Worm (Caenorhabditis elegans) whole organism, L1 larva: Measurements from ENCODE around the gene srw-7.

ENCODE experiments used
- C04F5.9 ChIP-seq: sonication (generic microtip); optimal IDR thresholded peaks from 2 replicates; lab custom pipeline; 2016; ENCODE audit warnings: missing genetic modification characterization, missing compliant biosample characterization
- C34B4.2 ChIP-seq: sonication (generic microtip); optimal IDR thresholded peaks from 2 replicates; lab custom pipeline; 2017; ENCODE audit warnings: mild to moderate bottlenecking, missing genetic modification characterization, missing compliant biosample characterization
- alr-1 ChIP-seq: fragments of 200-800 bp; sonication (Bioruptor generic); optimal IDR thresholded peaks from 2 replicates; lab custom pipeline; 2018; ENCODE audit warnings: borderline replicate concordance, mild to moderate bottlenecking, missing genetic modification characterization, missing compliant biosample characterization
- blmp-1 ChIP-seq: fragments of 150-350 bp; optimal IDR thresholded peaks from 2 replicates; lab custom pipeline; 2014; ENCODE audit warnings: missing biosample characterization, missing genetic modification characterization
- ceh-8 ChIP-seq: fragments of 200-800 bp; sonication (Bioruptor generic); optimal IDR thresholded peaks from 2 replicates; lab custom pipeline; 2018; ENCODE audit warnings: mild to moderate bottlenecking, missing genetic modification characterization, moderate library complexity, missing compliant biosample characterization
- ceh-82 ChIP-seq, 3 experiments: fragments of 150-350 bp in 1 of 3; sonication (generic microtip) in 2 of 3; optimal IDR thresholded peaks; 2 replicates each; lab custom pipeline; 2014 to 2017; ENCODE audit warnings: missing biosample characterization in 3 of 3, missing genetic modification characterization in 3 of 3
- efl-1 ChIP-seq, 4 experiments: fragments of 150-350 bp; optimal IDR thresholded peaks in 3 of 4; peaks in 1 of 4; 1 replicate in 1 of 4; 2 replicates in 3 of 4; lab custom pipeline; 2014; ENCODE audit warnings: missing biosample characterization in 2 of 4, missing genetic modification characterization in 2 of 4, missing genetic modification reagents in 2 of 4
- efl-3 ChIP-seq: fragments of 200-800 bp; sonication (Bioruptor generic); optimal IDR thresholded peaks from 2 replicates; lab custom pipeline; 2018; ENCODE audit warnings: mild to moderate bottlenecking, missing genetic modification characterization, missing compliant biosample characterization
- elt-2 ChIP-seq: sonication (generic microtip); optimal IDR thresholded peaks from 2 replicates; lab custom pipeline; 2016; ENCODE audit warnings: missing genetic modification characterization, mild to moderate bottlenecking, inconsistent platforms, missing compliant biosample characterization, missing genetic modification reagents
- elt-3 ChIP-seq, 6 experiments: fragments of 150-350 bp in 1 of 6; sonication (generic microtip); optimal IDR thresholded peaks; 2 replicates each; lab custom pipeline; 2017 to 2018; ENCODE audit warnings: missing biosample characterization in 6 of 6, missing genetic modification characterization in 6 of 6, inconsistent platforms in 1 of 6
- ets-5 ChIP-seq: fragments of 200-800 bp; sonication (Bioruptor generic); IDR thresholded peaks from 2 replicates; pipeline ENCODE4 v1.3.6; 2022; ENCODE audit warnings: missing genetic modification characterization, missing compliant biosample characterization
- fkh-10 ChIP-seq: sonication (generic microtip); optimal IDR thresholded peaks from 2 replicates; lab custom pipeline; 2017; ENCODE audit warnings: missing biosample characterization, missing genetic modification reagents, missing genetic modification characterization
- fkh-4 ChIP-seq: sonication (generic microtip); optimal IDR thresholded peaks from 2 replicates; lab custom pipeline; 2016; ENCODE audit warnings: missing compliant biosample characterization, missing genetic modification characterization, borderline replicate concordance
- jun-1 ChIP-seq: fragments of 150-350 bp; optimal IDR thresholded peaks from 2 replicates; lab custom pipeline; 2014; ENCODE audit warnings: missing biosample characterization, missing genetic modification reagents, missing genetic modification characterization
- lin-13 ChIP-seq: fragments of 150-350 bp; optimal IDR thresholded peaks from 2 replicates; lab custom pipeline; 2014; ENCODE audit warnings: missing biosample characterization, missing genetic modification reagents, missing genetic modification characterization
- lin-14 ChIP-seq: fragments of 200-800 bp; sonication (Bioruptor generic); optimal IDR thresholded peaks from 2 replicates; lab custom pipeline; 2018; ENCODE audit warnings: mild to moderate bottlenecking, missing genetic modification characterization, moderate library complexity, missing compliant biosample characterization
- lin-35 ChIP-seq, 2 experiments: fragments of 150-350 bp; optimal IDR thresholded peaks; 2 replicates each; lab custom pipeline; 2014; ENCODE audit warnings: missing biosample characterization in 2 of 2, missing genetic modification characterization in 2 of 2, missing genetic modification reagents in 2 of 2
- mdl-1 ChIP-seq, 2 experiments: fragments of 150-350 bp; optimal IDR thresholded peaks; 2 replicates each; lab custom pipeline; 2014 to 2017; ENCODE audit warnings: missing biosample characterization in 2 of 2, missing genetic modification characterization in 2 of 2, inconsistent platforms in 1 of 2
- nhr-20 ChIP-seq: sonication (generic microtip); optimal IDR thresholded peaks from 2 replicates; lab custom pipeline; 2016; ENCODE audit warnings: mild to moderate bottlenecking, missing genetic modification characterization, missing compliant biosample characterization
- nhr-237 ChIP-seq: fragments of 150-350 bp; optimal IDR thresholded peaks from 2 replicates; lab custom pipeline; 2014; ENCODE audit warnings: missing biosample characterization, missing genetic modification characterization
- nhr-28 ChIP-seq: fragments of 150-350 bp; optimal IDR thresholded peaks from 2 replicates; lab custom pipeline; 2014; ENCODE audit warnings: missing biosample characterization, missing genetic modification characterization
- nhr-47 ChIP-seq: sonication (generic microtip); optimal IDR thresholded peaks from 2 replicates; lab custom pipeline; 2016; ENCODE audit warnings: mild to moderate bottlenecking, missing genetic modification characterization, moderate library complexity, missing compliant biosample characterization
- nhr-85 ChIP-seq: sonication (generic microtip); peaks from one replicate; lab custom pipeline; 2016; ENCODE audit warnings: missing genetic modification characterization, inconsistent platforms, missing compliant biosample characterization
- snpc-4 ChIP-seq: fragments of 150-350 bp; optimal IDR thresholded peaks from 2 replicates; lab custom pipeline; 2014; ENCODE audit warnings: missing biosample characterization, missing genetic modification characterization
- snu-23 ChIP-seq: sonication (generic microtip); optimal IDR thresholded peaks from 2 replicates; lab custom pipeline; 2016; ENCODE audit warnings: missing genetic modification characterization, missing compliant biosample characterization
- swsn-7 ChIP-seq: sonication (generic microtip); optimal IDR thresholded peaks from 2 replicates; lab custom pipeline; 2016; ENCODE audit warnings: missing genetic modification characterization, missing compliant biosample characterization
- unc-130 ChIP-seq: fragments of 150-350 bp; optimal IDR thresholded peaks from 2 replicates; lab custom pipeline; 2017; ENCODE audit warnings: missing biosample characterization, missing genetic modification characterization, inconsistent platforms
- unc-98 ChIP-seq: fragments of 200-800 bp; sonication (Bioruptor generic); IDR thresholded peaks from 2 replicates; pipeline ENCODE4 v1.3.6; 2022; ENCODE audit warnings: missing genetic modification characterization, missing compliant biosample characterization

Gene srw-7

DNA sequence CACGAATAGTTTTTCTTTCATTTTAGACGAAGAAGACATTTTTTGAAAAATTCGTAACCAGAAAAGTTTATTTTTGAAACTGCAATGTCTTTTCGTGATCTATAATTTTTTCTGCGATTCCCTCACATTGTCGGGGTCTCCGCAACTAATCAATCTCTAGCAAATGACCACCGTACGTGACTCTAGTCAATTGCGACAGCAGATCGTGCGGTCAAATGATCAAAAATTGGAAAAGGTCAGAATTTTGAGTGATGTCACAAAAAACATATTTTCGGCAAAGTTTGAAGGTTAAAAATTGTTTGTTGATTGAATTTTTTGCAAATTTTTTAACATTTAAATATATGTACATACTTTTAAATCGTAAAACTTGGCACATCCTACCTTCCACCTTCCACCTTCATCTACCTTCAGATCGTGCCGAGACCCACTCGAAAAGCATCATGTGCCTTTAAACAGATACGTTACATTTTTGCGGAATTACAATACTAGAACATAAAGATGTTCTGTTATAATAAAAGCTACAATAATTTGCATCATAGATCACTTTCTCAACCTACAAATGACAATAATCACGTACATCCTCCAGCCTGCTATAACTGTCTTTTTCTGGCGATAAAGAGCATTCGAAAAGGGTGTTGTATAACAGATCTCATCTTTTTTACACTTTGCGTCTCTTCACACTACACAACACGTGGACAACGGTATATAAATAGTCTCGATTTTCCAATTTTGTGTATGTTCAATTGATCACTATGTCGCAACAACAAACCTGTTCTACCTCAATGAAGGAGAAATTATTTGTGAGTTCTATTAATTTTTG is 34.4 kb upstream of the srw-7 start, which contains the start of the genes R08E5.1 and rips-1 (continued):
- no peak for TF ChIP-seq elt-2 (tag; lab: Kevin White, UChicago)

DNA sequence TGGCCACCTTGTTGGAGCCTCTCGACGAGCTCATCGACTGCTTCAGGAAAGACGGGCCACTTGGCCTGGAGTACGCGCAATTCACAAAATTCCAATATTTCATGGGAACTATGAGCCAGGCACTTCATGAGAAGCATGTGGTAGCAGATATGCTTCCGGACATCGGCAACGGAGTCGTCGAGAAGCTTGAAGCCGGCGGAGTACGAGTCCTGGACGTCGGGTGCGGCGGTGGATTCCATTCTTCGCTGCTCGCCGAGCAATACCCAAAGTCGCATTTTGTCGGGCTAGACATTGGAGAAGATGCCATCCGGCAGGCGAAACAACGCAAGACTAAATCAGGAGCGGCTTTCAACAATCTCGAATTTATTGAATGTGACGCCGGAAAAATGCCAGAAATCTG is 32.4 kb upstream of the srw-7 start:
- TF ChIP-seq nhr-28 (tag; lab: Kevin White, UChicago) (no peak), nhr-47 (tag; lab: Kevin White, UChicago) (no peak), jun-1 (no peak), nhr-237 (tag; lab: Kevin White, UChicago) (no peak)

- TF ChIP-seq elt-2 (tag; lab: Kevin White, UChicago) (peak; percentile 14), nhr-20 (tag; lab: Kevin White, UChicago) (no peak), unc-130 (tag; lab: Kevin White, UChicago) (no peak), snu-23 (GFP tag; lab: Kevin White, UChicago) (no peak), lin-35 (GFP tag; optimal IDR thresholded peaks at IDR 0.05; lab: Kevin White, UChicago) (no peak), fkh-10 (no peak), ceh-82 (tag; optimal IDR thresholded peaks at IDR 0.05; lab: Kevin White, UChicago) (no peak)
- TF ChIP-seq, all 84 proteins: peak for 1
These were observed 31.4 kb upstream of the srw-7 start for ce11 chrV:3774653-3775052.

ce11 chrV:3776086-3776589 is 29.9 kb upstream of the srw-7 start, which contains the start of gene cysl-3:
cysl-3 (minus strand) TSS chrV:3776136.
- no peak for TF ChIP-seq efl-3
- no peak for TF ChIP-seq ceh-82 (tag; optimal IDR thresholded peaks at IDR 0.05; lab: Kevin White, UChicago)
- TF ChIP-seq alr-1: no peak
- no peak for TF ChIP-seq ets-5 (GFP tag; lab: Robert Waterston, UW)
- TF ChIP-seq ceh-8 (GFP tag; lab: Kevin White, UChicago): no peak
- TF ChIP-seq unc-98 (GFP tag; lab: Robert Waterston, UW): no peak
- no peak for TF ChIP-seq swsn-7 (tag; lab: Kevin White, UChicago)
- TF ChIP-seq C04F5.9 (tag; lab: Kevin White, UChicago): no peak
- TF ChIP-seq nhr-47 (tag; lab: Kevin White, UChicago): no peak
- TF ChIP-seq, all 84 proteins: peak for 0

DNA sequence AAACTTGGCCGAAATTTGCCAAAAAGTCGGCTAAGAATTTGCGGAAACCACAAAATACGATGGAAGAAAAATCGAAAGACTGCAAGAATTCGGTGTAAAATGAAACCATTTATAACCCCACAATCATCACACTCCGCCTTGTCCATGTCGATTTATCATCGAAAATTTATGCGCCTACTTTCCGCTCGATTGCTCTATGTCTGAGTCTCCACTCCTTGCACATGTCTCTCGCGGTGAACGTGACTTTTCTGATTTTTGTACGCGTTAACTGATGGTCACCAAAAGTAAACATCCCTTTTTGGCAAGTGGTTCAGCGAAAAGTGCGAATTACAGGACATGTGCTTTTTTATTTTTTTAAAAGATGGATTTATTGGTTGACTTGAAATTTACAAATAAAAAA is 29.1 kb upstream of the srw-7 start:
- TF ChIP-seq lin-14: peak; percentile 51
- peak; percentile 69 for TF ChIP-seq nhr-85 (tag; lab: Kevin White, UChicago)
- peak in 1 of 6 experiments; percentile 12 for TF ChIP-seq elt-3 (tag; optimal IDR thresholded peaks at IDR 0.05; lab: Kevin White, UChicago)
- peak in 1 of 2 experiments; percentile 37 for TF ChIP-seq lin-35 (GFP tag; optimal IDR thresholded peaks at IDR 0.05; lab: Kevin White, UChicago)
- peak; percentile 43 for TF ChIP-seq blmp-1 (tag; lab: Kevin White, UChicago)
- peak; percentile 33 for TF ChIP-seq nhr-20 (tag; lab: Kevin White, UChicago)
- TF ChIP-seq snu-23 (GFP tag; lab: Kevin White, UChicago): peak; percentile 32
- TF ChIP-seq snpc-4 (tag; lab: Kevin White, UChicago): no peak
- no peak for TF ChIP-seq fkh-4 (tag; lab: Kevin White, UChicago)
- no peak for TF ChIP-seq efl-1 (optimal IDR thresholded peaks at IDR 0.05; lab: Kevin White, UChicago)
- peak in 1 of 2 experiments; percentile 87 for TF ChIP-seq efl-1 (GFP tag; optimal IDR thresholded peaks at IDR 0.05 in 1 of 2; lab: Kevin White, UChicago)
- TF ChIP-seq elt-2 (tag; lab: Kevin White, UChicago): peak; percentile 61
- no peak for TF ChIP-seq lin-13 (GFP tag; lab: Kevin White, UChicago)
- TF ChIP-seq mdl-1 (tag; optimal IDR thresholded peaks at IDR 0.05; lab: Kevin White, UChicago): peak in 1 of 2 experiments; percentile 28

DNA sequence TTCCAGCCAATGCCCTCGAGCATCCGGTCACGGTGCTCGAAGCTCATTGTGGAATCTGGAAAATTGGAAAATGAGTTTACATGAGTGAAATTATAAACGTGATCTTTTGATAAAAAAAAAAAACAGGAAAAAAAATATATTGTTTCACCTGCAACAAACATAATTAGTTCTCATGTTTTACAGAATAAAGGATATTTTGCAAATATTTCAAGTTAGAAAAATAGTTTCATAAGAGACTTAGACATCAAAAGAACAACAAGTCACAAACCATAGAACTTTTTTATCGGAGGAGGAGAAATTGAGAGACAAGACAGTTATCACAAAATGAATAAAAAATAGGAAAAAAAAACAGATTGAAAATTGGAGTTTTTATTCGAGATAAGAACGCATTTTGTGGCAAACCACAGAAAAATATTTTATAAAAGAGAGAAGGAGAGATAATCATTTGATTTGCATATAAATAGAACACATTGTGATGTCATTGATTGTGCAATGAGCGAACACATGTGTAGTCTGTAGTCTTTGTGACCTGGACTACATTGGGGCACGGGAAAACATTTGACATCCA is 21.8 kb upstream of the srw-7 start, which contains the start of gene R08F11.1:
TSS of gene R08F11.1 (minus strand) at position 51 of the 568 bp plus-strand sequence.
- no peak for TF ChIP-seq efl-3
- no peak for TF ChIP-seq C34B4.2 (tag; lab: Kevin White, UChicago)
- TF ChIP-seq fkh-10: no peak
- TF ChIP-seq elt-2 (tag; lab: Kevin White, UChicago): peak; percentile 62
